Worm (Caenorhabditis elegans) whole organism, early embryonic: ENCODE data around the gene C43F9.5.

Source experiments
- B0310.2 ChIP-seq: sonication (generic microtip); optimal IDR thresholded peaks from 2 replicates; lab custom pipeline; 2016; ENCODE audit warnings: mild to moderate bottlenecking, missing genetic modification characterization, missing compliant biosample characterization
- aly-1 ChIP-seq: sonication (generic microtip); optimal IDR thresholded peaks from 2 replicates; lab custom pipeline; 2016; ENCODE audit warnings: missing genetic modification characterization, missing compliant biosample characterization
- ama-1 ChIP-seq: fragments of 150-350 bp; optimal IDR thresholded peaks from 2 replicates; lab custom pipeline; 2014
- ceh-13 ChIP-seq: fragments of 200-800 bp; sonication (Bioruptor generic); optimal IDR thresholded peaks from 2 replicates; lab custom pipeline; 2018; ENCODE audit warnings: mild to moderate bottlenecking, missing genetic modification characterization, missing compliant biosample characterization
- scrt-1 ChIP-seq: fragments of 200-800 bp; sonication (Bioruptor generic); IDR thresholded peaks from 2 replicates; pipeline ENCODE4 v1.3.6; 2022; ENCODE audit warnings: missing genetic modification characterization, missing compliant biosample characterization

- TF ChIP-seq ceh-13 (GFP tag; lab: Kevin White, UChicago) (no peak), scrt-1 (no peak), aly-1 (tag; lab: Kevin White, UChicago) (no peak), ama-1 (no peak), B0310.2 (tag; lab: Kevin White, UChicago) (no peak)
Measured at ce11 chrIV:10574471-10574870, 16.1 kb downstream of the C43F9.5 start.
